Fruit fly (Drosophila melanogaster) whole organism, embryonic: ENCODE measurements around the gene CG33172.

ENCODE experiments used
- Abd-B ChIP-seq: fragments of 200-800 bp; sonication (Bioruptor generic); optimal IDR thresholded peaks from 2 replicates; lab custom pipeline; 2018; ENCODE audit warnings: missing biosample characterization, mild to moderate bottlenecking, missing genetic modification characterization, moderate library complexity
- Aef1 ChIP-seq: fragments of 200-800 bp; sonication (Bioruptor generic); IDR thresholded peaks from 3 replicates; pipeline ENCODE4 v1.3.6; 2022; ENCODE audit warnings: missing biosample characterization, missing genetic modification characterization
- Awh ChIP-seq: fragments of 200-800 bp; sonication (Bioruptor generic); IDR thresholded peaks from 2 replicates; pipeline ENCODE4, ENCODE4 v1.3.6; 2022; ENCODE audit warnings: missing biosample characterization, missing genetic modification characterization
- BtbVII ChIP-seq: fragments of 200-800 bp; sonication (Bioruptor generic); optimal IDR thresholded peaks from 3 replicates; lab custom pipeline; 2017; ENCODE audit warnings: missing biosample characterization, mild to moderate bottlenecking, missing genetic modification characterization
- CG12155 ChIP-seq: fragments of 200-800 bp; sonication (Bioruptor generic); optimal IDR thresholded peaks from 3 replicates; lab custom pipeline; 2016; ENCODE audit warnings: missing biosample characterization, missing genetic modification characterization
- CG12942 ChIP-seq: fragments of 200-800 bp; sonication (Bioruptor generic); optimal IDR thresholded peaks from 3 replicates; lab custom pipeline; 2016; ENCODE audit warnings: missing biosample characterization, missing genetic modification characterization
- CG13424 ChIP-seq: fragments of 200-800 bp; sonication (Bioruptor generic); optimal IDR thresholded peaks from 2 replicates; lab custom pipeline; 2019; ENCODE audit warnings: missing biosample characterization, mild to moderate bottlenecking, missing genetic modification characterization, moderate library complexity
- CG14014 ChIP-seq: fragments of 200-800 bp; sonication (Bioruptor generic); IDR thresholded peaks from 2 replicates; pipeline ENCODE4 v1.3.6; 2022; ENCODE audit warnings: missing biosample characterization, missing genetic modification characterization
- CG14710 ChIP-seq: fragments of 200-800 bp; sonication (Bioruptor generic); optimal IDR thresholded peaks from 3 replicates; lab custom pipeline; 2019; ENCODE audit warnings: missing biosample characterization, mild to moderate bottlenecking, missing genetic modification characterization, moderate library complexity
- CG15479 ChIP-seq: fragments of 200-800 bp; sonication (Bioruptor generic); optimal IDR thresholded peaks from 3 replicates; lab custom pipeline; 2019; ENCODE audit warnings: missing biosample characterization, mild to moderate bottlenecking, missing genetic modification characterization, moderate library complexity
- CG17385 ChIP-seq: fragments of 200-800 bp; sonication (Bioruptor generic); optimal IDR thresholded peaks from 3 replicates; lab custom pipeline; 2018; ENCODE audit warnings: missing biosample characterization, mild to moderate bottlenecking, missing genetic modification characterization
- CG17912 ChIP-seq: fragments of 200-800 bp; sonication (Bioruptor generic); optimal IDR thresholded peaks from 2 replicates; lab custom pipeline; 2018; ENCODE audit warnings: missing biosample characterization, mild to moderate bottlenecking, missing genetic modification characterization
- CG18619 ChIP-seq: fragments of 200-800 bp; sonication (Bioruptor generic); optimal IDR thresholded peaks from 3 replicates; lab custom pipeline; 2017; ENCODE audit warnings: missing biosample characterization, mild to moderate bottlenecking, missing genetic modification characterization
- CG32767 ChIP-seq: fragments of 200-800 bp; sonication (Bioruptor generic); IDR thresholded peaks from 2 replicates; pipeline ENCODE4 v1.3.6; 2022; ENCODE audit warnings: missing biosample characterization, missing genetic modification characterization
- CG32772 ChIP-seq: fragments of 200-800 bp; sonication (Bioruptor generic); IDR thresholded peaks from 2 replicates; pipeline ENCODE4 v1.3.6; 2022; ENCODE audit warnings: missing biosample characterization, missing genetic modification characterization
- CG3847 ChIP-seq: fragments of 200-800 bp; sonication (Bioruptor generic); IDR thresholded peaks from 2 replicates; pipeline ENCODE4 v1.3.6; 2022; ENCODE audit warnings: missing biosample characterization, missing genetic modification characterization
- CG3995 ChIP-seq: fragments of 200-800 bp; sonication (Bioruptor generic); optimal IDR thresholded peaks from 3 replicates; lab custom pipeline; 2016; ENCODE audit warnings: missing biosample characterization, missing genetic modification characterization
- CG6175 ChIP-seq: fragments of 200-800 bp; sonication (Bioruptor generic); IDR thresholded peaks from 3 replicates; pipeline ENCODE4 v1.3.6; 2022; ENCODE audit warnings: missing biosample characterization, missing genetic modification characterization
- CG6654 ChIP-seq: fragments of 200-800 bp; sonication (Bioruptor generic); optimal IDR thresholded peaks from 2 replicates; lab custom pipeline; 2017; ENCODE audit warnings: missing biosample characterization, mild to moderate bottlenecking, missing genetic modification characterization
- CG7357 ChIP-seq: fragments of 200-800 bp; sonication (Bioruptor generic); IDR thresholded peaks from 3 replicates; pipeline ENCODE4 v1.3.6; 2022; ENCODE audit warnings: missing biosample characterization, missing genetic modification characterization
- CG8388 ChIP-seq: fragments of 200-800 bp; sonication (Bioruptor generic); optimal IDR thresholded peaks from 2 replicates; lab custom pipeline; 2019; ENCODE audit warnings: missing biosample characterization, mild to moderate bottlenecking, missing genetic modification characterization, moderate library complexity
- Dll ChIP-seq: fragments of 200-800 bp; sonication (Bioruptor generic); IDR thresholded peaks from 4 replicates; pipeline ENCODE4 v1.3.6; 2022; ENCODE audit warnings: missing biosample characterization, missing genetic modification characterization; ENCODE audit not compliant: partially characterized antibody
- Hr3 ChIP-seq: fragments of 200-800 bp; sonication (Bioruptor generic); optimal IDR thresholded peaks from 3 replicates; lab custom pipeline; 2016; ENCODE audit warnings: missing biosample characterization, missing genetic modification characterization
- NC2α ChIP-seq: fragments of 200-800 bp; sonication (Bioruptor generic); optimal IDR thresholded peaks from 2 replicates; lab custom pipeline; 2016; ENCODE audit warnings: missing biosample characterization, missing genetic modification characterization
- NFAT ChIP-seq: fragments of 200-800 bp; sonication (Bioruptor generic); IDR thresholded peaks from 2 replicates; pipeline ENCODE4 v1.3.6; 2022; ENCODE audit warnings: missing biosample characterization, missing genetic modification characterization
- Nf-YA ChIP-seq: fragments of 200-800 bp; sonication (Bioruptor generic); IDR thresholded peaks from 2 replicates; pipeline ENCODE4 v1.3.6; 2022; ENCODE audit warnings: missing biosample characterization, missing genetic modification characterization
- Optix ChIP-seq: fragments of 200-800 bp; sonication (Bioruptor generic); IDR thresholded peaks from 3 replicates; pipeline ENCODE4 v1.3.6; 2022; ENCODE audit warnings: missing biosample characterization, missing genetic modification characterization
- Sry-β ChIP-seq: fragments of 200-800 bp; sonication (Bioruptor generic); optimal IDR thresholded peaks from 2 replicates; lab custom pipeline; 2018; ENCODE audit warnings: missing biosample characterization, mild to moderate bottlenecking, missing genetic modification characterization, moderate library complexity
- Tbp ChIP-seq: fragments of >200 bp; optimal IDR thresholded peaks from 2 replicates; lab custom pipeline; 2018; ENCODE audit warnings: missing biosample characterization, missing genetic modification characterization
- Vsx1 ChIP-seq: fragments of 200-800 bp; sonication (Bioruptor generic); optimal IDR thresholded peaks from 2 replicates; lab custom pipeline; 2017; ENCODE audit warnings: missing biosample characterization, mild to moderate bottlenecking, missing genetic modification characterization, missing genetic modification reagents
- ab ChIP-seq: fragments of 200-800 bp; sonication (Bioruptor generic); optimal IDR thresholded peaks from 2 replicates; lab custom pipeline; 2016; ENCODE audit warnings: missing biosample characterization, missing genetic modification characterization
- chn ChIP-seq: fragments of 200-800 bp; sonication (Bioruptor generic); optimal IDR thresholded peaks from 2 replicates; lab custom pipeline; 2016; ENCODE audit warnings: missing biosample characterization, missing genetic modification characterization
- dm ChIP-seq: fragments of 200-800 bp; sonication (Bioruptor generic); optimal IDR thresholded peaks from 3 replicates; lab custom pipeline; 2016; ENCODE audit warnings: missing biosample characterization, missing genetic modification characterization
- dmrt11E ChIP-seq: fragments of 200-800 bp; sonication (Bioruptor generic); optimal IDR thresholded peaks from 3 replicates; lab custom pipeline; 2018; ENCODE audit warnings: missing biosample characterization, mild to moderate bottlenecking, missing genetic modification characterization, moderate library complexity
- dmrt99B ChIP-seq: fragments of 200-800 bp; sonication (Bioruptor generic); optimal IDR thresholded peaks from 2 replicates; lab custom pipeline; 2018; ENCODE audit warnings: missing biosample characterization, mild to moderate bottlenecking, missing genetic modification characterization, moderate library complexity
- eyg ChIP-seq: fragments of 200-800 bp; sonication (Bioruptor generic); optimal IDR thresholded peaks from 3 replicates; lab custom pipeline; 2016; ENCODE audit warnings: missing biosample characterization, missing genetic modification characterization
- fru ChIP-seq: fragments of >200 bp; optimal IDR thresholded peaks from 2 replicates; lab custom pipeline; 2017
- grau ChIP-seq: fragments of 200-800 bp; optimal IDR thresholded peaks from 3 replicates; lab custom pipeline; 2019; ENCODE audit warnings: missing biosample characterization, mild to moderate bottlenecking, missing genetic modification characterization, moderate library complexity
- gro ChIP-seq: fragments of 200-800 bp; sonication (Bioruptor generic); optimal IDR thresholded peaks from 2 replicates; lab custom pipeline; 2016; ENCODE audit warnings: missing biosample characterization, missing genetic modification characterization
- hkb ChIP-seq, 2 experiments: fragments of 200-800 bp in 1 of 2; fragments of >200 bp in 1 of 2; sonication (Bioruptor generic) in 1 of 2; IDR thresholded peaks in 1 of 2; optimal IDR thresholded peaks in 1 of 2; 2 replicates each; pipeline versions ENCODE4 v1.3.6 to Lab custom; 2017 to 2022; ENCODE audit warnings: missing biosample characterization in 1 of 2, missing genetic modification characterization in 1 of 2
- inv ChIP-seq: fragments of 200-800 bp; sonication (Bioruptor generic); IDR thresholded peaks from 2 replicates; pipeline ENCODE4 v1.3.6; 2022; ENCODE audit warnings: missing biosample characterization, missing genetic modification characterization; ENCODE audit not compliant: partially characterized antibody
- jigr1 ChIP-seq: fragments of 200-800 bp; sonication (Bioruptor generic); IDR thresholded peaks from 3 replicates; pipeline ENCODE4 v1.3.6; 2022; ENCODE audit warnings: missing biosample characterization, missing genetic modification characterization
- kah ChIP-seq: fragments of 200-800 bp; sonication (Bioruptor generic); optimal IDR thresholded peaks from 2 replicates; lab custom pipeline; 2018; ENCODE audit warnings: missing biosample characterization, mild to moderate bottlenecking, missing genetic modification characterization
- kay ChIP-seq: fragments of 200-800 bp; sonication (Bioruptor generic); optimal IDR thresholded peaks from 2 replicates; lab custom pipeline; 2016; ENCODE audit warnings: missing biosample characterization, missing genetic modification characterization
- lola ChIP-seq, 3 experiments: fragments of >200 bp in 2 of 3; fragments of 200-800 bp in 1 of 3; sonication (Bioruptor generic) in 1 of 3; optimal IDR thresholded peaks; 2 replicates each; lab custom pipeline; 2017 to 2019; ENCODE audit warnings: missing biosample characterization in 3 of 3, missing genetic modification characterization in 3 of 3, mild to moderate bottlenecking in 1 of 3, moderate library complexity in 1 of 3
- mam ChIP-seq: fragments of 200-800 bp; sonication (Bioruptor generic); optimal IDR thresholded peaks from 3 replicates; lab custom pipeline; 2016; ENCODE audit warnings: missing biosample characterization, missing genetic modification characterization
- pfk ChIP-seq: fragments of 200-800 bp; sonication (Bioruptor generic); optimal IDR thresholded peaks from 2 replicates; lab custom pipeline; 2018; ENCODE audit warnings: missing biosample characterization, mild to moderate bottlenecking, missing genetic modification characterization, moderate library complexity
- pita ChIP-seq: fragments of 200-800 bp; sonication (Bioruptor generic); optimal IDR thresholded peaks from 2 replicates; lab custom pipeline; 2017; ENCODE audit warnings: missing biosample characterization, mild to moderate bottlenecking, missing genetic modification characterization
- pros ChIP-seq: fragments of 200-800 bp; sonication (Bioruptor generic); optimal IDR thresholded peaks from 3 replicates; lab custom pipeline; 2019; ENCODE audit warnings: missing biosample characterization, mild to moderate bottlenecking, missing genetic modification characterization, moderate library complexity
- sd ChIP-seq: fragments of 200-800 bp; sonication (Bioruptor generic); optimal IDR thresholded peaks from 3 replicates; lab custom pipeline; 2018; ENCODE audit warnings: missing biosample characterization, mild to moderate bottlenecking, missing genetic modification characterization, moderate library complexity
- sqz ChIP-seq: fragments of 200-800 bp; sonication (Bioruptor generic); optimal IDR thresholded peaks from 3 replicates; lab custom pipeline; 2018; ENCODE audit warnings: missing biosample characterization, mild to moderate bottlenecking, missing genetic modification characterization

Gene CG33172

dm6 chrX:15733995-15734394 lies 35.5 kb upstream of the CG33172 start, which contains the start of the genes CG12379 and MagR (continued):
- peak; percentile 19 for TF ChIP-seq BtbVII
- no peak for TF ChIP-seq sqz (GFP tag; lab: Kevin White, UChicago)
- TF ChIP-seq CG8388 (GFP tag; lab: Kevin White, UChicago): peak; percentile 33
- TF ChIP-seq CG14014: peak; percentile 36; the same call in 1 of the 2 replicates
- TF ChIP-seq CG7357 (GFP tag; lab: Robert Waterston, UW): 0 out of 3 replicates have a peak, but pooled peaks have one; percentile 37
- no peak for TF ChIP-seq ab (GFP tag; lab: Kevin White, UChicago)
- TF ChIP-seq grau (tag; lab: Kevin White, UChicago): peak; percentile 70
- TF ChIP-seq mam (GFP tag; lab: Kevin White, UChicago): peak; percentile 72
- no peak for TF ChIP-seq pros (GFP tag; lab: Kevin White, UChicago)
- TF ChIP-seq CG3995 (GFP tag; lab: Kevin White, UChicago): peak; percentile 100
- peak; percentile 78 for TF ChIP-seq inv
- TF ChIP-seq dm (GFP tag; lab: Kevin White, UChicago): peak; percentile 38
- TF ChIP-seq kah (GFP tag; lab: Kevin White, UChicago): peak; percentile 6
- TF ChIP-seq kay (GFP tag; lab: Kevin White, UChicago): no peak
- TF ChIP-seq CG3847 (GFP tag; lab: Robert Waterston, UW): peak; percentile 71
- no peak for TF ChIP-seq Awh (GFP tag; lab: Robert Waterston, UW)
- no peak for TF ChIP-seq CG12155 (GFP tag; lab: Kevin White, UChicago)
- peak; percentile 53; the same call in 1 of the 2 replicates for TF ChIP-seq CG32772
- TF ChIP-seq pita (GFP tag; lab: Kevin White, UChicago): no peak
- TF ChIP-seq Tbp (GFP tag; lab: Kevin White, UChicago): no peak
- peak; percentile 54 for TF ChIP-seq Hr3 (GFP tag; lab: Kevin White, UChicago)
- no peak for TF ChIP-seq Optix (GFP tag; lab: Robert Waterston, UW)
- TF ChIP-seq Nf-YA (GFP tag; lab: Robert Waterston, UW): no peak
- TF ChIP-seq NC2α: no peak
- TF ChIP-seq CG14710 (tag; lab: Kevin White, UChicago): peak; percentile 79
- TF ChIP-seq fru (lab: Kevin White, UChicago): no peak
- TF ChIP-seq CG6654 (GFP tag; lab: Kevin White, UChicago): no peak
- no peak for TF ChIP-seq hkb (optimal IDR thresholded peaks at IDR 0.05; lab: Kevin White, UChicago)
- TF ChIP-seq hkb (GFP tag; IDR thresholded peaks at IDR 0.05; lab: Robert Waterston, UW): no peak
- peak; percentile 56 for TF ChIP-seq chn (GFP tag; lab: Kevin White, UChicago)
- no peak for TF ChIP-seq pfk (GFP tag; lab: Kevin White, UChicago)
- TF ChIP-seq gro (GFP tag; lab: Kevin White, UChicago): peak; percentile 68
- peak; percentile 63 for TF ChIP-seq Abd-B (GFP tag; lab: Kevin White, UChicago)
- TF ChIP-seq Sry-β (GFP tag; lab: Kevin White, UChicago): peak; percentile 87
- TF ChIP-seq Dll (GFP tag; lab: Robert Waterston, UW): peak; percentile 80
- TF ChIP-seq eyg (GFP tag; lab: Kevin White, UChicago): no peak
- TF ChIP-seq dmrt11E (tag; lab: Kevin White, UChicago): peak; percentile 47
- TF ChIP-seq dmrt99B (tag; lab: Kevin White, UChicago): no peak
- no peak for TF ChIP-seq jigr1 (GFP tag; lab: Robert Waterston, UW)
- TF ChIP-seq Vsx1 (GFP tag; lab: Kevin White, UChicago): no peak
- no peak for TF ChIP-seq CG15479 (GFP tag; lab: Kevin White, UChicago)
- peak; percentile 71 for TF ChIP-seq CG13424
- TF ChIP-seq CG32767 (GFP tag; lab: Robert Waterston, UW): no peak
- peak; percentile 39; the same call in 1 of the 2 replicates for TF ChIP-seq NFAT (GFP tag; lab: Robert Waterston, UW)
- peak; percentile 39; the same call in 2 of the 3 replicates for TF ChIP-seq Aef1 (GFP tag; lab: Robert Waterston, UW)
- peak in 1 of 3 experiments; percentile 53 for TF ChIP-seq lola (GFP tag; optimal IDR thresholded peaks at IDR 0.05; lab: Kevin White, UChicago)
- TF ChIP-seq CG17912: no peak
- peak; percentile 29 for TF ChIP-seq CG18619
- TF ChIP-seq CG6175 (GFP tag; lab: Robert Waterston, UW): no peak
- peak; percentile 3 for TF ChIP-seq CG12942
- no peak for TF ChIP-seq sd
- peak; percentile 61 for TF ChIP-seq CG17385 (GFP tag; lab: Kevin White, UChicago)
